Worm (Caenorhabditis elegans) whole organism, mixed stage, embryonic: Measurements from ENCODE around the gene clc-23.

Source experiments
- bed-3 ChIP-seq: fragments of 200-800 bp; sonication (Bioruptor generic); optimal IDR thresholded peaks from 3 replicates; lab custom pipeline; 2018; ENCODE audit warnings: mild to moderate bottlenecking, missing genetic modification characterization, moderate library complexity, missing compliant biosample characterization
- flh-1 ChIP-seq: fragments of 200-800 bp; sonication (Bioruptor generic); optimal IDR thresholded peaks from 2 replicates; lab custom pipeline; 2018; ENCODE audit warnings: mild to moderate bottlenecking, missing genetic modification characterization, moderate library complexity, missing compliant biosample characterization
- hlh-1 ChIP-seq: fragments of 150-350 bp; optimal IDR thresholded peaks from 2 replicates; lab custom pipeline; 2014; ENCODE audit warnings: missing biosample characterization, missing genetic modification reagents, missing genetic modification characterization
- lin-13 ChIP-seq: fragments of 150-350 bp; optimal IDR thresholded peaks from 2 replicates; lab custom pipeline; 2014; ENCODE audit warnings: missing biosample characterization, missing genetic modification characterization
- lsy-2 ChIP-seq: fragments of 150-350 bp; optimal IDR thresholded peaks from 2 replicates; lab custom pipeline; 2014; ENCODE audit warnings: missing biosample characterization, missing genetic modification characterization
- mep-1 ChIP-seq: fragments of 150-350 bp; optimal IDR thresholded peaks from 2 replicates; lab custom pipeline; 2017; ENCODE audit warnings: missing biosample characterization, missing genetic modification reagents, missing genetic modification characterization, inconsistent platforms
- nhr-12 ChIP-seq: fragments of 150-350 bp; optimal IDR thresholded peaks from 2 replicates; lab custom pipeline; 2014; ENCODE audit warnings: missing biosample characterization, missing genetic modification characterization
- nhr-237 ChIP-seq: fragments of 150-350 bp; optimal IDR thresholded peaks from 2 replicates; lab custom pipeline; 2014; ENCODE audit warnings: missing biosample characterization, missing genetic modification characterization
- nhr-76 ChIP-seq: sonication (generic microtip); optimal IDR thresholded peaks from 2 replicates; lab custom pipeline; 2017; ENCODE audit warnings: missing biosample characterization, missing genetic modification characterization
- snpc-4 ChIP-seq: fragments of 150-350 bp; optimal IDR thresholded peaks from 2 replicates; lab custom pipeline; 2014; ENCODE audit warnings: missing biosample characterization, missing genetic modification characterization
- unc-39 ChIP-seq: fragments of 150-350 bp; optimal IDR thresholded peaks from 2 replicates; lab custom pipeline; 2014; ENCODE audit warnings: missing biosample characterization, missing genetic modification characterization
- unc-62 ChIP-seq: fragments of 150-350 bp; optimal IDR thresholded peaks from 2 replicates; lab custom pipeline; 2014; ENCODE audit warnings: missing biosample characterization, missing genetic modification reagents, missing genetic modification characterization
- ztf-11 ChIP-seq: fragments of 150-350 bp; optimal IDR thresholded peaks from 2 replicates; lab custom pipeline; 2014; ENCODE audit warnings: missing biosample characterization, missing genetic modification characterization

ce11 chrIII:1051877-1052276, 31.1 kb downstream of the clc-23 start:
- TF ChIP-seq ztf-11 (tag; lab: Kevin White, UChicago) (no peak), snpc-4 (tag; lab: Kevin White, UChicago) (no peak), unc-39 (no peak), nhr-76 (tag; lab: Kevin White, UChicago) (no peak), mep-1 (tag; lab: Kevin White, UChicago) (no peak), nhr-237 (tag; lab: Kevin White, UChicago) (no peak), lsy-2 (tag; lab: Kevin White, UChicago) (no peak), lin-13 (tag; lab: Kevin White, UChicago) (no peak), bed-3 (no peak), unc-62 (GFP tag; lab: Kevin White, UChicago) (no peak), flh-1 (no peak), nhr-12 (no peak), hlh-1 (no peak)
